Worm (Caenorhabditis elegans): ENCODE data around the gene rpn-11.

Gene rpn-11

ce11 chrII:4000430-4000829 lies 43.9 kb downstream of the rpn-11 start:
- no peak for TF ChIP-seq akir-1 (GFP tag; optimal IDR thresholded peaks at IDR 0.05)
- no peak for TF ChIP-seq mcd-1 (GFP tag; IDR thresholded peaks at IDR 0.05)
- no peak for TF ChIP-seq snpc-4 (GFP tag; optimal IDR thresholded peaks at IDR 0.05)
- TF ChIP-seq snpc-4 (tag; optimal IDR thresholded peaks at IDR 0.05): no peak
- TF ChIP-seq F52B5.7 (tag; optimal IDR thresholded peaks at IDR 0.05): no peak
- no peak for TF ChIP-seq sea-2 (GFP tag; IDR thresholded peaks at IDR 0.05)
- no peak for TF ChIP-seq lin-35 (GFP tag; optimal IDR thresholded peaks at IDR 0.05)
- TF ChIP-seq ekl-4 (GFP tag; IDR thresholded peaks at IDR 0.05): no peak
- no peak for TF ChIP-seq chd-7 (tag; optimal IDR thresholded peaks at IDR 0.05)
- TF ChIP-seq F23B12.7 (tag; optimal IDR thresholded peaks at IDR 0.05; ENCODE audit: insufficient read depth): no peak
- TF ChIP-seq nhr-120 (GFP tag; IDR thresholded peaks at IDR 0.05): no peak
- no peak for TF ChIP-seq C17E4.6 (GFP tag; IDR thresholded peaks at IDR 0.05)
- no peak for TF ChIP-seq nhr-27 (tag; optimal IDR thresholded peaks at IDR 0.05)
- no peak for TF ChIP-seq unc-62 (GFP tag; optimal IDR thresholded peaks at IDR 0.05)
- TF ChIP-seq snpc-1.1 (tag; optimal IDR thresholded peaks at IDR 0.05; ENCODE audit: insufficient read depth): no peak
- TF ChIP-seq B0336.3 (GFP tag; IDR thresholded peaks at IDR 0.05): no peak

- TF ChIP-seq dpl-1 (GFP tag; optimal IDR thresholded peaks at IDR 0.05) (no peak), D2030.7 (GFP tag; IDR thresholded peaks at IDR 0.05) (no peak), F23B12.7 (tag; optimal IDR thresholded peaks at IDR 0.05; ENCODE audit: insufficient read depth) (no peak), cebp-2 (GFP tag; IDR thresholded peaks at IDR 0.05) (no peak), ceh-40 (GFP tag; IDR thresholded peaks at IDR 0.05) (no peak), tbp1 (GFP tag; optimal IDR thresholded peaks at IDR 0.05) (no peak), bed-1 (GFP tag; IDR thresholded peaks at IDR 0.05) (no peak), ztf-28 (GFP tag; IDR thresholded peaks at IDR 0.05) (no peak), mel-28 (tag; optimal IDR thresholded peaks at IDR 0.05; ENCODE audit: borderline replicate concordance) (no peak), F52B5.7 (tag; optimal IDR thresholded peaks at IDR 0.05) (no peak), ceh-91 (GFP tag; IDR thresholded peaks at IDR 0.05) (no peak), C17E4.6 (GFP tag; IDR thresholded peaks at IDR 0.05) (no peak), zfh-2 (GFP tag; conservative IDR thresholded peaks at IDR 0.05) (peak; percentile 74), madf-8 (GFP tag; conservative IDR thresholded peaks at IDR 0.05) (no peak), B0261.1 (tag; optimal IDR thresholded peaks at IDR 0.05) (no peak), fkh-3 (tag; optimal IDR thresholded peaks at IDR 0.05) (no peak), T26A5.8 (tag; optimal IDR thresholded peaks at IDR 0.05) (no peak), egrh-3 (GFP tag; IDR thresholded peaks at IDR 0.05) (peak; percentile 11; the same call in 1 of the 2 replicates), aptf-2 (GFP tag; conservative IDR thresholded peaks at IDR 0.05) (0 out of 2 replicates have a peak, but pooled peaks have one; percentile 54), dox-1 (GFP tag; IDR thresholded peaks at IDR 0.05) (0 out of 2 replicates have a peak, but pooled peaks have one; percentile 36)
These were observed 44.8 kb downstream of the rpn-11 start for ce11 chrII:3999537-3999936.

ce11 chrII:3996005-3996404 lies 48.3 kb downstream of the rpn-11 start, which contains the start of gene clc-22:
clc-22 (minus strand) TSS chrII:3996075.
- TF ChIP-seq bed-2 (GFP tag; IDR thresholded peaks at IDR 0.05): no peak
- TF ChIP-seq ztf-22 (GFP tag; optimal IDR thresholded peaks at IDR 0.05): no peak
- TF ChIP-seq F39B2.1 (GFP tag; IDR thresholded peaks at IDR 0.05): no peak
- no peak for TF ChIP-seq B0336.3 (GFP tag; IDR thresholded peaks at IDR 0.05)
